Worm (Caenorhabditis elegans) whole organism, mixed stage, embryonic: ENCODE results near the gene mccc-1.

Source experiments
- M03D4.4 ChIP-seq: sonication (generic microtip); optimal IDR thresholded peaks from 2 replicates; lab custom pipeline; 2017; ENCODE audit warnings: mild to moderate bottlenecking, missing genetic modification characterization, missing compliant biosample characterization
- bed-3 ChIP-seq: fragments of 200-800 bp; sonication (Bioruptor generic); optimal IDR thresholded peaks from 3 replicates; lab custom pipeline; 2018; ENCODE audit warnings: mild to moderate bottlenecking, missing genetic modification characterization, moderate library complexity, missing compliant biosample characterization
- ceh-39 ChIP-seq: fragments of 150-350 bp; optimal IDR thresholded peaks from 2 replicates; lab custom pipeline; 2014; ENCODE audit warnings: missing biosample characterization, missing genetic modification characterization
- ceh-83 ChIP-seq: fragments of 200-800 bp; sonication (Bioruptor generic); optimal IDR thresholded peaks from 2 replicates; lab custom pipeline; 2018; ENCODE audit warnings: mild to moderate bottlenecking, missing genetic modification characterization, missing compliant biosample characterization
- ces-1 ChIP-seq: fragments of 150-350 bp; optimal IDR thresholded peaks from 2 replicates; lab custom pipeline; 2014; ENCODE audit warnings: missing biosample characterization, missing genetic modification reagents, missing genetic modification characterization
- cnd-1 ChIP-seq: fragments of 200-800 bp; sonication (Bioruptor generic); optimal IDR thresholded peaks from 2 replicates; lab custom pipeline; 2018; ENCODE audit warnings: mild to moderate bottlenecking, missing genetic modification characterization, missing compliant biosample characterization
- drap-1 ChIP-seq: fragments of 200-800 bp; sonication (Bioruptor generic); optimal IDR thresholded peaks from 3 replicates; lab custom pipeline; 2018; ENCODE audit warnings: mild to moderate bottlenecking, missing genetic modification characterization, missing compliant biosample characterization
- elt-1 ChIP-seq: sonication (generic microtip); optimal IDR thresholded peaks from 2 replicates; lab custom pipeline; 2017; ENCODE audit warnings: missing genetic modification characterization, mild to moderate bottlenecking, missing compliant biosample characterization, antibody characterized with exemption, moderate library complexity, borderline replicate concordance; ENCODE audit not compliant: insufficient read depth
- elt-3 ChIP-seq: fragments of 150-350 bp; optimal IDR thresholded peaks from 2 replicates; lab custom pipeline; 2014; ENCODE audit warnings: missing biosample characterization, missing genetic modification characterization
- flh-1 ChIP-seq: fragments of 200-800 bp; sonication (Bioruptor generic); optimal IDR thresholded peaks from 2 replicates; lab custom pipeline; 2018; ENCODE audit warnings: mild to moderate bottlenecking, missing genetic modification characterization, moderate library complexity, missing compliant biosample characterization
- ham-2 ChIP-seq: fragments of 200-800 bp; sonication (Bioruptor generic); optimal IDR thresholded peaks from 2 replicates; lab custom pipeline; 2018; ENCODE audit warnings: mild to moderate bottlenecking, missing genetic modification characterization, missing compliant biosample characterization
- hlh-1 ChIP-seq: fragments of 150-350 bp; optimal IDR thresholded peaks from 2 replicates; lab custom pipeline; 2014; ENCODE audit warnings: missing biosample characterization, missing genetic modification reagents, missing genetic modification characterization
- lin-13 ChIP-seq: fragments of 150-350 bp; optimal IDR thresholded peaks from 2 replicates; lab custom pipeline; 2014; ENCODE audit warnings: missing biosample characterization, missing genetic modification characterization
- lsy-2 ChIP-seq: fragments of 150-350 bp; optimal IDR thresholded peaks from 2 replicates; lab custom pipeline; 2014; ENCODE audit warnings: missing biosample characterization, missing genetic modification characterization
- mab-5 ChIP-seq: fragments of 150-350 bp; optimal IDR thresholded peaks from 2 replicates; lab custom pipeline; 2014; ENCODE audit warnings: missing biosample characterization, missing genetic modification characterization
- mep-1 ChIP-seq: fragments of 150-350 bp; optimal IDR thresholded peaks from 2 replicates; lab custom pipeline; 2017; ENCODE audit warnings: missing biosample characterization, missing genetic modification reagents, missing genetic modification characterization, inconsistent platforms
- mls-2 ChIP-seq: sonication (generic microtip); optimal IDR thresholded peaks from 2 replicates; lab custom pipeline; 2016; ENCODE audit warnings: mild to moderate bottlenecking, missing genetic modification characterization, moderate library complexity, missing compliant biosample characterization
- nhr-12 ChIP-seq: fragments of 150-350 bp; optimal IDR thresholded peaks from 2 replicates; lab custom pipeline; 2014; ENCODE audit warnings: missing biosample characterization, missing genetic modification characterization
- nhr-2 ChIP-seq: fragments of 150-350 bp; optimal IDR thresholded peaks from 2 replicates; lab custom pipeline; 2014; ENCODE audit warnings: missing biosample characterization, missing genetic modification characterization
- nhr-237 ChIP-seq: fragments of 150-350 bp; optimal IDR thresholded peaks from 2 replicates; lab custom pipeline; 2014; ENCODE audit warnings: missing biosample characterization, missing genetic modification characterization
- nhr-28 ChIP-seq: fragments of 150-350 bp; optimal IDR thresholded peaks from 2 replicates; lab custom pipeline; 2014; ENCODE audit warnings: missing biosample characterization, missing genetic modification characterization
- nhr-76 ChIP-seq: sonication (generic microtip); optimal IDR thresholded peaks from 2 replicates; lab custom pipeline; 2017; ENCODE audit warnings: missing biosample characterization, missing genetic modification characterization
- pha-4 ChIP-seq: fragments of 150-350 bp; optimal IDR thresholded peaks from 2 replicates; lab custom pipeline; 2018; ENCODE audit warnings: missing biosample characterization, missing genetic modification reagents, missing genetic modification characterization
- sem-2 ChIP-seq: fragments of 200-800 bp; sonication (Bioruptor generic); optimal IDR thresholded peaks from 2 replicates; lab custom pipeline; 2018; ENCODE audit warnings: mild to moderate bottlenecking, missing genetic modification characterization, missing compliant biosample characterization
- snpc-4 ChIP-seq: fragments of 150-350 bp; optimal IDR thresholded peaks from 2 replicates; lab custom pipeline; 2014; ENCODE audit warnings: missing biosample characterization, missing genetic modification characterization
- sptf-1 ChIP-seq: sonication (generic microtip); optimal IDR thresholded peaks from 2 replicates; lab custom pipeline; 2017; ENCODE audit warnings: mild to moderate bottlenecking, missing genetic modification characterization, moderate library complexity, missing compliant biosample characterization
- tbx-8 ChIP-seq: fragments of 200-800 bp; sonication (Bioruptor generic); optimal IDR thresholded peaks from 2 replicates; lab custom pipeline; 2018; ENCODE audit warnings: mild to moderate bottlenecking, missing genetic modification characterization, moderate library complexity, missing compliant biosample characterization
- unc-120 ChIP-seq: sonication (generic microtip); optimal IDR thresholded peaks from 2 replicates; lab custom pipeline; 2017; ENCODE audit warnings: missing genetic modification characterization, missing compliant biosample characterization; ENCODE audit not compliant: poor library complexity, severe bottlenecking
- unc-39 ChIP-seq: fragments of 150-350 bp; optimal IDR thresholded peaks from 2 replicates; lab custom pipeline; 2014; ENCODE audit warnings: missing biosample characterization, missing genetic modification characterization
- unc-62 ChIP-seq: fragments of 150-350 bp; optimal IDR thresholded peaks from 2 replicates; lab custom pipeline; 2014; ENCODE audit warnings: missing biosample characterization, missing genetic modification reagents, missing genetic modification characterization
- ztf-11 ChIP-seq: fragments of 150-350 bp; optimal IDR thresholded peaks from 2 replicates; lab custom pipeline; 2014; ENCODE audit warnings: missing biosample characterization, missing genetic modification characterization

mccc-1 gene

ce11 chrIV:9869344-9869743, 15.0 kb upstream of the mccc-1 start:
- no peak for TF ChIP-seq cnd-1
- TF ChIP-seq M03D4.4 (tag; lab: Kevin White, UChicago): no peak
- TF ChIP-seq sptf-1: no peak
- TF ChIP-seq ceh-39: no peak
- no peak for TF ChIP-seq ham-2 (GFP tag; lab: Kevin White, UChicago)
- TF ChIP-seq mab-5: no peak
- TF ChIP-seq flh-1 (GFP tag; lab: Kevin White, UChicago): no peak
- TF ChIP-seq snpc-4 (tag; lab: Kevin White, UChicago): no peak
- no peak for TF ChIP-seq bed-3 (GFP tag; lab: Kevin White, UChicago)
- TF ChIP-seq ceh-83: no peak
- TF ChIP-seq unc-39: no peak
- no peak for TF ChIP-seq hlh-1 (tag; lab: Kevin White, UChicago)
- no peak for TF ChIP-seq nhr-76 (tag; lab: Kevin White, UChicago)
- TF ChIP-seq nhr-2: no peak
- no peak for TF ChIP-seq drap-1 (GFP tag; lab: Kevin White, UChicago)
- TF ChIP-seq, all 35 proteins: peak for 0

DNA sequence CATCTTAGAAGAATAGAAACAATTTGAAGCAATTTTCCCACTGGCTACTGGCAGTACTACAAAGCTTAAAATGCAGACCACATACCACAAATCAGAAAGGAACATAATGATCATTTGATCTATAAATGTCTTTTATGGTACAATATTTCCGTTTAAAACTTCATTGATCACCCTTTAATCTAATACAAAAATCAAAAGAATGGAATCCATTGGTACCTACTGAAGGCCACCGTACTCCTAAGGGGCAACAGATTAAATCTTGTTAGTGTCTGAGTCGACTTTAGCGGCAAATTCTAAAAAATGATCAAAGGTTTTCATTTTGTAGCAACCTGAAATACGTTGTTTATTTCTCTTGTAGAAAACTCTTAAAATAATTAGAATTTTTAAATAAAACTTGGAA, 12.2 kb upstream of the mccc-1 start:
- TF ChIP-seq M03D4.4 (tag; lab: Kevin White, UChicago): no peak
- no peak for TF ChIP-seq nhr-12
- TF ChIP-seq ceh-83: no peak
- no peak for TF ChIP-seq sem-2

DNA sequence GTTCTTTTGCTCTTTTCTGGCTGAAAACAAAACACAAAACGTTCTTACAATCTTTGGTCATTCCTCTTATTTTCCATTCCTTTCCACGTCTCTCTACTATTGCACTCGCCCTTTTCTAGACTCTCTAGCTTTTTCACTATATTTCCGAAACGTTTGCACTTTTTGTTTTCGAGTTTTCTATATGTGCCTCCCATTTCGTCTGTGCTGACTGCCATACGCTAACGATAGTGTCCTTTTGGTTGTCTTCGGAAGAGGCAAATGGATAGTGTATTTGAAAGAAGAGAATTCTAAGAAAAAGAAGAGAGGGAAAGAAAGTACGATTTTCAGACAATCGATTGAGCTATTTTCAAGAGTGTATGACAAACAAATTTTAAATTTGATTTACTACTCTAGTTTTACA, 11.6 kb upstream of the mccc-1 start:
- no peak for TF ChIP-seq unc-39
- TF ChIP-seq nhr-76 (tag; lab: Kevin White, UChicago): no peak
- TF ChIP-seq hlh-1 (tag; lab: Kevin White, UChicago): no peak
- no peak for TF ChIP-seq unc-62 (GFP tag; lab: Kevin White, UChicago)
- no peak for TF ChIP-seq ces-1 (GFP tag; lab: Kevin White, UChicago)
- no peak for TF ChIP-seq ztf-11
- no peak for TF ChIP-seq elt-3 (tag; lab: Kevin White, UChicago)

ce11 chrIV:9873837-9874236, 10.5 kb upstream of the mccc-1 start:
- TF ChIP-seq drap-1 (GFP tag; lab: Kevin White, UChicago) (no peak), sem-2 (no peak), nhr-237 (tag; lab: Kevin White, UChicago) (peak; percentile 7), unc-39 (no peak), hlh-1 (tag; lab: Kevin White, UChicago) (peak; percentile 66), M03D4.4 (tag; lab: Kevin White, UChicago) (no peak), mep-1 (tag; lab: Kevin White, UChicago) (no peak), ceh-39 (no peak), unc-120 (tag; lab: Kevin White, UChicago) (peak; percentile 61), ces-1 (GFP tag; lab: Kevin White, UChicago) (peak; percentile 28), nhr-2 (no peak), unc-62 (GFP tag; lab: Kevin White, UChicago) (peak; percentile 64), pha-4 (tag; lab: Kevin White, UChicago) (peak; percentile 38)

ce11 chrIV:9875646-9876045, 8.7 kb upstream of the mccc-1 start:
- TF ChIP-seq drap-1 (GFP tag; lab: Kevin White, UChicago): no peak

ce11 chrIV:9878893-9879379, 5.4 kb upstream of the mccc-1 start, which contains the start of gene nhr-4:
Gene nhr-4 (plus strand): TSS chrIV:9879329.
- TF ChIP-seq mep-1 (tag; lab: Kevin White, UChicago) (no peak), nhr-28 (tag; lab: Kevin White, UChicago) (no peak), lin-13 (no peak), ces-1 (GFP tag; lab: Kevin White, UChicago) (no peak), bed-3 (GFP tag; lab: Kevin White, UChicago) (no peak), mab-5 (no peak), snpc-4 (tag; lab: Kevin White, UChicago) (no peak), elt-1 (tag; lab: Kevin White, UChicago) (no peak), ham-2 (GFP tag; lab: Kevin White, UChicago) (no peak), lsy-2 (tag; lab: Kevin White, UChicago) (no peak), sem-2 (no peak), unc-120 (tag; lab: Kevin White, UChicago) (no peak), tbx-8 (GFP tag; lab: Kevin White, UChicago) (no peak), mls-2 (no peak)
